Worm (Caenorhabditis elegans): ENCODE data around the gene F55D1.1.

ce11 chrX:5524260-5524659 is 34.6 kb downstream of the F55D1.1 start:
- TF ChIP-seq nhr-237 (tag; optimal IDR thresholded peaks at IDR 0.05) (no peak), pha-4 (tag; optimal IDR thresholded peaks at IDR 0.05) (no peak), snpc-4 (tag; optimal IDR thresholded peaks at IDR 0.05) (no peak)
